Worm (Caenorhabditis elegans) whole organism, L2 larva: ENCODE results near the gene acl-8.

Source experiments
- F13H6.1 ChIP-seq: sonication (generic microtip); optimal IDR thresholded peaks from 2 replicates; lab custom pipeline; 2016; ENCODE audit warnings: missing genetic modification characterization, missing compliant biosample characterization
- blmp-1 ChIP-seq: sonication (generic microtip); optimal IDR thresholded peaks from 2 replicates; lab custom pipeline; 2017; ENCODE audit warnings: missing genetic modification characterization, mild to moderate bottlenecking, missing compliant biosample characterization, antibody characterized with exemption, moderate library complexity; ENCODE audit not compliant: insufficient read depth

ce11 chrV:6438601-6439000, 12.1 kb upstream of the acl-8 start, which contains the start of gene T05H4.4:
- TF ChIP-seq blmp-1 (tag; lab: Kevin White, UChicago) (no peak), F13H6.1 (tag; lab: Kevin White, UChicago) (no peak)
